Fruit fly (Drosophila melanogaster): Measurements from ENCODE around the gene CG43783.

Gene CG43783

DNA sequence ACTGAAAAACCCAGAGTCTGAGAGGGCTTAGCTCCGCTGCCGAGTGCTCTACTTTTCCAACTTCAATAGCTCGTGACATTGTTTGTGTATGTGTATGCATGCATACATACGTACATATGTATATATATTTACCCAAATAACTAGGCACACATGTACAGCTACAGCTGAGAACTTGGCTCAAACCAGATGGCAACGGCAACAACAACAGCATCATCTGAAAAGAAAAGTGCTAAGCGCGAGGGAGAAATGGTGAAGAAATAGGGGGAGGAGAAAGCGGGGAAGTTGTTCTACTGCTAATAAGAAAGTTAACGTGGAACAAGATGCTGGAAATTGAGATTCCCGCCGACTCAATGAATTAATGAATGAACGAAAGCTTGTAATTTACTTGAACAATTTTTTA lies 29.1 kb downstream of the CG43783 start (continued):
- no peak for TF ChIP-seq wek (GFP tag; optimal IDR thresholded peaks at IDR 0.05)
- TF ChIP-seq MTF-1 (GFP tag; optimal IDR thresholded peaks at IDR 0.05; ENCODE audit: borderline replicate concordance), result no peak

dm6 chr3L:8924417-8924913 lies 29.6 kb downstream of the CG43783 start:
- TF ChIP-seq sens (GFP tag) (peak; percentile 68), CG6791 (GFP tag; IDR thresholded peaks at IDR 0.05; ENCODE audit: partially characterized antibody) (no peak), Hr51 (GFP tag; optimal IDR thresholded peaks at IDR 0.05) (peak in 1 of 2 experiments; percentile 8), Med (GFP tag) (peak; percentile 37), hkb (optimal IDR thresholded peaks at IDR 0.05) (no peak), hkb (GFP tag; IDR thresholded peaks at IDR 0.05) (0 out of 2 replicates have a peak, but pooled peaks have one; percentile 34), Drgx (GFP tag; IDR thresholded peaks at IDR 0.05) (peak; percentile 49)

- TF ChIP-seq CG11398 (GFP tag; optimal IDR thresholded peaks at IDR 0.05), result peak; percentile 16
- no peak for TF ChIP-seq CG8765 (GFP tag; IDR thresholded peaks at IDR 0.05)
- TF ChIP-seq CG7372 (GFP tag; IDR thresholded peaks at IDR 0.05), result peak; percentile 27; the same call in 1 of the 2 replicates
- no peak for TF ChIP-seq hb (GFP tag; IDR thresholded peaks at IDR 0.05; ENCODE audit: partially characterized antibody)
- TF ChIP-seq CG18476 (GFP tag; optimal IDR thresholded peaks at IDR 0.05), result peak; percentile 37
- TF ChIP-seq Hand (GFP tag; optimal IDR thresholded peaks at IDR 0.05), result peak; percentile 53
- peak; percentile 53 for TF ChIP-seq onecut (GFP tag; IDR thresholded peaks at IDR 0.05)
- no peak for TF ChIP-seq lov (optimal IDR thresholded peaks at IDR 0.05)
- 0 out of 3 replicates have a peak, but pooled peaks have one; percentile 50 for TF ChIP-seq lov (GFP tag; IDR thresholded peaks at IDR 0.05)
- peak; percentile 51 for TF ChIP-seq Hsf (GFP tag; optimal IDR thresholded peaks at IDR 0.05)
- TF ChIP-seq CG10321 (GFP tag; IDR thresholded peaks at IDR 0.05), result no peak
- peak; percentile 60 for TF ChIP-seq nau (GFP tag; optimal IDR thresholded peaks at IDR 0.05)
- peak; percentile 54 for TF ChIP-seq CG1792 (GFP tag; optimal IDR thresholded peaks at IDR 0.05)
- peak; percentile 49 for TF ChIP-seq Mes4 (GFP tag; optimal IDR thresholded peaks at IDR 0.05)
- no peak for TF ChIP-seq twi (tag; optimal IDR thresholded peaks at IDR 0.05)
- peak; percentile 46 for TF ChIP-seq CG12744 (GFP tag; optimal IDR thresholded peaks at IDR 0.05)
- peak; percentile 26 for TF ChIP-seq CG6654 (GFP tag; optimal IDR thresholded peaks at IDR 0.05)
- TF ChIP-seq Max (GFP tag; optimal IDR thresholded peaks at IDR 0.05), result peak; percentile 40
- TF ChIP-seq CG2199 (GFP tag; IDR thresholded peaks at IDR 0.05), result no peak
- TF ChIP-seq Eip74EF (GFP tag; optimal IDR thresholded peaks at IDR 0.05), result peak in 1 of 2 experiments; percentile 50
- TF ChIP-seq sr (GFP tag; IDR thresholded peaks at IDR 0.05), result no peak
- no peak for TF ChIP-seq D19B (GFP tag; optimal IDR thresholded peaks at IDR 0.05)
- TF ChIP-seq PHDP (tag; optimal IDR thresholded peaks at IDR 0.05), result peak; percentile 73
- 0 out of 3 replicates have a peak, but pooled peaks have one; percentile 42 for TF ChIP-seq Mrtf (GFP tag; IDR thresholded peaks at IDR 0.05)
- peak; percentile 4 for TF ChIP-seq MTF-1 (GFP tag; optimal IDR thresholded peaks at IDR 0.05; ENCODE audit: borderline replicate concordance)
- TF ChIP-seq CG8089 (GFP tag; optimal IDR thresholded peaks at IDR 0.05), result peak; percentile 1
- no peak for TF ChIP-seq tll (GFP tag; optimal IDR thresholded peaks at IDR 0.05)
- peak; percentile 45 for TF ChIP-seq CG6765 (GFP tag; optimal IDR thresholded peaks at IDR 0.05)
- TF ChIP-seq Doc3 (GFP tag; IDR thresholded peaks at IDR 0.05; ENCODE audit: partially characterized antibody), result no peak
- TF ChIP-seq ssp (GFP tag; IDR thresholded peaks at IDR 0.05), result 0 out of 2 replicates have a peak, but pooled peaks have one; percentile 35
- TF ChIP-seq corto (GFP tag; optimal IDR thresholded peaks at IDR 0.05), result no peak
- TF ChIP-seq CG7786 (GFP tag; optimal IDR thresholded peaks at IDR 0.05), result peak; percentile 33
- TF ChIP-seq Dref (GFP tag; IDR thresholded peaks at IDR 0.05), result no peak
- TF ChIP-seq fd64A (GFP tag; optimal IDR thresholded peaks at IDR 0.05), result peak; percentile 1
- TF ChIP-seq pita (GFP tag; optimal IDR thresholded peaks at IDR 0.05), result no peak
- TF ChIP-seq rib (GFP tag; IDR thresholded peaks at IDR 0.05), result no peak
- TF ChIP-seq org-1 (GFP tag; optimal IDR thresholded peaks at IDR 0.05), result peak; percentile 54
- 0 out of 2 replicates have a peak, but pooled peaks have one; percentile 34 for TF ChIP-seq dimm (GFP tag; IDR thresholded peaks at IDR 0.05)
- no peak for TF ChIP-seq lbe (GFP tag; optimal IDR thresholded peaks at IDR 0.05)
These were observed 33.4 kb downstream of the CG43783 start for dm6 chr3L:8920710-8921109.

Measured in whole organism, embryonic.